Fruit fly (Drosophila melanogaster) whole organism, embryonic: Measurements from ENCODE around the gene COX7B.

Source experiments
- Atf-2 ChIP-seq: fragments of 200-800 bp; sonication (Bioruptor generic); optimal IDR thresholded peaks from 2 replicates; lab custom pipeline; 2016; ENCODE audit warnings: missing biosample characterization, missing genetic modification characterization
- Awh ChIP-seq: fragments of 200-800 bp; sonication (Bioruptor generic); IDR thresholded peaks from 2 replicates; pipeline ENCODE4, ENCODE4 v1.3.6; 2022; ENCODE audit warnings: missing biosample characterization, missing genetic modification characterization
- CG10267 ChIP-seq: fragments of 200-800 bp; sonication (Bioruptor generic); optimal IDR thresholded peaks from 2 replicates; lab custom pipeline; 2018; ENCODE audit warnings: missing biosample characterization, mild to moderate bottlenecking, missing genetic modification characterization, moderate library complexity
- CG10274 ChIP-seq: fragments of 200-800 bp; sonication (Bioruptor generic); optimal IDR thresholded peaks from 3 replicates; lab custom pipeline; 2017; ENCODE audit warnings: missing biosample characterization, mild to moderate bottlenecking, missing genetic modification characterization
- CG11085 ChIP-seq: fragments of 200-800 bp; sonication (Bioruptor generic); IDR thresholded peaks from 2 replicates; pipeline ENCODE4 v1.3.6; 2022; ENCODE audit warnings: missing biosample characterization, missing genetic modification characterization
- CG11504 ChIP-seq: fragments of 200-800 bp; sonication (Bioruptor generic); optimal IDR thresholded peaks from 3 replicates; lab custom pipeline; 2019; ENCODE audit warnings: missing biosample characterization, mild to moderate bottlenecking, missing genetic modification characterization, moderate library complexity
- CG11696 ChIP-seq: fragments of 200-800 bp; sonication (Bioruptor generic); IDR thresholded peaks from 2 replicates; pipeline ENCODE4 v1.3.6; 2022; ENCODE audit warnings: missing biosample characterization, missing genetic modification characterization
- CG12071 ChIP-seq: fragments of 200-800 bp; sonication (Bioruptor generic); optimal IDR thresholded peaks from 3 replicates; lab custom pipeline; 2018; ENCODE audit warnings: missing biosample characterization, mild to moderate bottlenecking, missing genetic modification characterization
- CG12236 ChIP-seq: fragments of 200-800 bp; sonication (Bioruptor generic); optimal IDR thresholded peaks from 2 replicates; lab custom pipeline; 2016; ENCODE audit warnings: missing biosample characterization, missing genetic modification characterization
- CG14050 ChIP-seq: fragments of 200-800 bp; sonication (Bioruptor generic); IDR thresholded peaks from 3 replicates; pipeline ENCODE4 v1.3.6; 2022; ENCODE audit warnings: missing biosample characterization, missing genetic modification characterization
- CG15601 ChIP-seq: fragments of 200-800 bp; sonication (Bioruptor generic); optimal IDR thresholded peaks from 3 replicates; lab custom pipeline; 2019; ENCODE audit warnings: missing biosample characterization, mild to moderate bottlenecking, missing genetic modification characterization, moderate library complexity
- CG17568 ChIP-seq: fragments of 200-800 bp; sonication (Bioruptor generic); optimal IDR thresholded peaks from 2 replicates; lab custom pipeline; 2018; ENCODE audit warnings: missing biosample characterization, mild to moderate bottlenecking, missing genetic modification characterization, moderate library complexity
- CG18011 ChIP-seq: fragments of 200-800 bp; sonication (Bioruptor generic); optimal IDR thresholded peaks from 2 replicates; lab custom pipeline; 2017; ENCODE audit warnings: missing biosample characterization, missing genetic modification characterization, mild to moderate bottlenecking, moderate library complexity, missing genotype
- CG1832 ChIP-seq: fragments of 200-800 bp; sonication (Bioruptor generic); optimal IDR thresholded peaks from 2 replicates; lab custom pipeline; 2017; ENCODE audit warnings: missing biosample characterization, mild to moderate bottlenecking, missing genetic modification characterization, inconsistent platforms
- CG2712 ChIP-seq: fragments of 200-800 bp; optimal IDR thresholded peaks from 3 replicates; lab custom pipeline; 2019; ENCODE audit warnings: missing biosample characterization, mild to moderate bottlenecking, missing genetic modification characterization, moderate library complexity
- CG31388 ChIP-seq: fragments of 200-800 bp; sonication (Bioruptor generic); optimal IDR thresholded peaks from 2 replicates; lab custom pipeline; 2016; ENCODE audit warnings: missing biosample characterization, missing genetic modification characterization
- CG3838 ChIP-seq: fragments of 200-800 bp; sonication (Bioruptor generic); optimal IDR thresholded peaks from 3 replicates; lab custom pipeline; 2016; ENCODE audit warnings: missing biosample characterization, missing genetic modification characterization
- CG4854 ChIP-seq: fragments of 200-800 bp; sonication (Bioruptor generic); optimal IDR thresholded peaks from 2 replicates; lab custom pipeline; 2016; ENCODE audit warnings: missing biosample characterization, missing genetic modification characterization, inconsistent platforms
- CG7928 ChIP-seq: fragments of 200-800 bp; sonication (Bioruptor generic); optimal IDR thresholded peaks from 2 replicates; lab custom pipeline; 2017; ENCODE audit warnings: missing biosample characterization, mild to moderate bottlenecking, missing genetic modification characterization
- CG8388 ChIP-seq: fragments of 200-800 bp; sonication (Bioruptor generic); optimal IDR thresholded peaks from 2 replicates; lab custom pipeline; 2019; ENCODE audit warnings: missing biosample characterization, mild to moderate bottlenecking, missing genetic modification characterization, moderate library complexity
- CG9609 ChIP-seq: fragments of 200-800 bp; sonication (Bioruptor generic); optimal IDR thresholded peaks from 3 replicates; lab custom pipeline; 2016; ENCODE audit warnings: missing biosample characterization, missing genetic modification characterization
- CG9932 ChIP-seq: fragments of 200-800 bp; sonication (Bioruptor generic); IDR thresholded peaks from 2 replicates; pipeline ENCODE4 v1.3.6; 2022; ENCODE audit warnings: missing biosample characterization, missing genetic modification characterization
- Chrac-16 ChIP-seq: fragments of 200-800 bp; sonication (Bioruptor generic); optimal IDR thresholded peaks from 3 replicates; lab custom pipeline; 2016; ENCODE audit warnings: missing biosample characterization, missing genetic modification characterization
- Doc3 ChIP-seq: fragments of 200-800 bp; sonication (Bioruptor generic); IDR thresholded peaks from 3 replicates; pipeline ENCODE4 v1.3.6; 2022; ENCODE audit warnings: missing biosample characterization, missing genetic modification characterization; ENCODE audit not compliant: partially characterized antibody
- Fer3 ChIP-seq: fragments of 200-800 bp; sonication (Bioruptor generic); optimal IDR thresholded peaks from 2 replicates; lab custom pipeline; 2018; ENCODE audit warnings: missing biosample characterization, mild to moderate bottlenecking, missing genetic modification characterization, moderate library complexity
- GATAe ChIP-seq: fragments of 200-800 bp; sonication (Bioruptor generic); conservative IDR thresholded peaks from 2 replicates; pipeline ENCODE4 v1.3.6; 2022; ENCODE audit warnings: missing biosample characterization, missing genetic modification characterization
- HHEX ChIP-seq: fragments of 200-800 bp; sonication (Bioruptor generic); optimal IDR thresholded peaks from 3 replicates; lab custom pipeline; 2017; ENCODE audit warnings: missing biosample characterization, mild to moderate bottlenecking, missing genetic modification characterization, missing genetic modification reagents
- Hey ChIP-seq: fragments of 200-800 bp; sonication (Bioruptor generic); optimal IDR thresholded peaks from 3 replicates; lab custom pipeline; 2018; ENCODE audit warnings: missing biosample characterization, mild to moderate bottlenecking, missing genetic modification characterization
- Hr3 ChIP-seq: fragments of 200-800 bp; sonication (Bioruptor generic); optimal IDR thresholded peaks from 3 replicates; lab custom pipeline; 2016; ENCODE audit warnings: missing biosample characterization, missing genetic modification characterization
- Six4 ChIP-seq: fragments of 200-800 bp; sonication (Bioruptor generic); optimal IDR thresholded peaks from 2 replicates; lab custom pipeline; 2016; ENCODE audit warnings: missing biosample characterization, missing genetic modification characterization
- Stat92E ChIP-seq, 3 experiments: fragments of >200 bp in 2 of 3; fragments of 200-800 bp in 1 of 3; sonication (Bioruptor generic) in 1 of 3; optimal IDR thresholded peaks; 2 replicates each; lab custom pipeline; 2017 to 2019; ENCODE audit warnings: missing biosample characterization in 3 of 3, missing genetic modification characterization in 3 of 3, mild to moderate bottlenecking in 1 of 3, moderate library complexity in 1 of 3
- br ChIP-seq: fragments of >200 bp; optimal IDR thresholded peaks from 2 replicates; lab custom pipeline; 2017
- chinmo ChIP-seq: fragments of 200-800 bp; sonication (Bioruptor generic); IDR thresholded peaks from 4 replicates; pipeline ENCODE4 v1.3.6; 2022; ENCODE audit warnings: missing biosample characterization, missing genetic modification characterization; ENCODE audit not compliant: partially characterized antibody
- crol ChIP-seq: fragments of 200-800 bp; sonication (Bioruptor generic); IDR thresholded peaks from 2 replicates; pipeline ENCODE4 v1.3.6; 2022; ENCODE audit warnings: missing biosample characterization, missing genetic modification characterization
- dm ChIP-seq: fragments of 200-800 bp; sonication (Bioruptor generic); optimal IDR thresholded peaks from 3 replicates; lab custom pipeline; 2016; ENCODE audit warnings: missing biosample characterization, missing genetic modification characterization
- ems ChIP-seq: fragments of 200-800 bp; sonication (Bioruptor generic); optimal IDR thresholded peaks from 3 replicates; lab custom pipeline; 2016; ENCODE audit warnings: missing biosample characterization, missing genetic modification characterization
- fd102C ChIP-seq: fragments of 200-800 bp; sonication (Bioruptor generic); optimal IDR thresholded peaks from 2 replicates; lab custom pipeline; 2018; ENCODE audit warnings: missing biosample characterization, mild to moderate bottlenecking, missing genetic modification characterization, moderate library complexity
- fd96Cb ChIP-seq: fragments of 200-800 bp; sonication (Bioruptor generic); optimal IDR thresholded peaks from 2 replicates; lab custom pipeline; 2018; ENCODE audit warnings: missing biosample characterization, mild to moderate bottlenecking, missing genetic modification characterization, moderate library complexity
- hb ChIP-seq: fragments of 200-800 bp; sonication (Bioruptor generic); IDR thresholded peaks from 3 replicates; pipeline ENCODE4 v1.3.6; 2022; ENCODE audit warnings: missing biosample characterization, missing genetic modification characterization; ENCODE audit not compliant: partially characterized antibody
- nerfin-2 ChIP-seq: fragments of 200-800 bp; sonication (Bioruptor generic); IDR thresholded peaks from 2 replicates; pipeline ENCODE4 v1.3.6; 2022; ENCODE audit warnings: missing biosample characterization, missing genetic modification characterization; ENCODE audit not compliant: partially characterized antibody
- prd ChIP-seq, 3 experiments: fragments of >200 bp in 2 of 3; fragments of 200-800 bp in 1 of 3; sonication (Bioruptor generic) in 1 of 3; optimal IDR thresholded peaks in 2 of 3; IDR thresholded peaks in 1 of 3; 2 replicates in 2 of 3; 3 replicates in 1 of 3; pipeline versions ENCODE4 v1.3.6 to Lab custom; 2017 to 2022; ENCODE audit warnings: missing biosample characterization in 1 of 3, missing genetic modification characterization in 1 of 3
- repo ChIP-seq: fragments of 200-800 bp; sonication (Bioruptor generic); optimal IDR thresholded peaks from 2 replicates; lab custom pipeline; 2016; ENCODE audit warnings: missing biosample characterization, missing genetic modification characterization
- row ChIP-seq: fragments of 200-800 bp; sonication (Bioruptor generic); IDR thresholded peaks from 3 replicates; pipeline ENCODE4 v1.3.6; 2022; ENCODE audit warnings: missing biosample characterization, missing genetic modification characterization
- sens ChIP-seq: fragments of 200-800 bp; sonication (Bioruptor generic); peaks from one replicate; lab custom pipeline; 2016; ENCODE audit warnings: missing biosample characterization, missing genetic modification characterization
- sug ChIP-seq: fragments of 200-800 bp; optimal IDR thresholded peaks from 2 replicates; lab custom pipeline; 2019; ENCODE audit warnings: missing biosample characterization, mild to moderate bottlenecking, missing genetic modification characterization, moderate library complexity
- tna ChIP-seq: fragments of 200-800 bp; sonication (Bioruptor generic); IDR thresholded peaks from 2 replicates; pipeline ENCODE4 v1.3.6; 2022; ENCODE audit warnings: missing biosample characterization, missing genetic modification characterization; ENCODE audit not compliant: partially characterized antibody
- toy ChIP-seq: fragments of 200-800 bp; sonication (Bioruptor generic); IDR thresholded peaks from 2 replicates; pipeline ENCODE4 v1.3.6; 2022; ENCODE audit warnings: missing biosample characterization, missing genetic modification characterization
- trem ChIP-seq: fragments of 200-800 bp; optimal IDR thresholded peaks from 3 replicates; lab custom pipeline; 2019; ENCODE audit warnings: missing biosample characterization, mild to moderate bottlenecking, missing genetic modification characterization, moderate library complexity
- wek ChIP-seq: fragments of 200-800 bp; sonication (Bioruptor generic); optimal IDR thresholded peaks from 3 replicates; lab custom pipeline; 2018; ENCODE audit warnings: missing biosample characterization, mild to moderate bottlenecking, missing genetic modification characterization, moderate library complexity

Gene COX7B

dm6 chr3L:17425132-17425713 is at the start of gene COX7B, which contains the start of gene Sec3 (continued):
- TF ChIP-seq CG9932 (peak; percentile 86), toy (GFP tag; lab: Robert Waterston, UW) (no peak), CG12236 (GFP tag; lab: Kevin White, UChicago) (no peak), prd (optimal IDR thresholded peaks at IDR 0.05; lab: Kevin White, UChicago) (no peak), prd (GFP tag; IDR thresholded peaks at IDR 0.05; lab: Robert Waterston, UW) (peak; percentile 71), CG3838 (GFP tag; lab: Kevin White, UChicago) (no peak), sens (peak; percentile 88), repo (GFP tag; lab: Kevin White, UChicago) (no peak), CG11085 (GFP tag; lab: Robert Waterston, UW) (no peak), Awh (GFP tag; lab: Robert Waterston, UW) (no peak), Six4 (GFP tag; lab: Kevin White, UChicago) (peak; percentile 6), CG31388 (no peak), CG15601 (peak; percentile 68), Atf-2 (no peak), CG7928 (GFP tag; lab: Kevin White, UChicago) (peak; percentile 32), br (lab: Kevin White, UChicago) (no peak), Doc3 (GFP tag; lab: Robert Waterston, UW) (peak; percentile 96), CG10267 (tag; lab: Kevin White, UChicago) (peak; percentile 70), Stat92E (GFP tag; optimal IDR thresholded peaks at IDR 0.05; lab: Kevin White, UChicago) (peak in 1 of 3 experiments; percentile 64), CG9609 (GFP tag; lab: Kevin White, UChicago) (peak; percentile 26), CG14050 (GFP tag; lab: Robert Waterston, UW) (no peak), tna (GFP tag; lab: Robert Waterston, UW) (peak; percentile 75), Hey (tag; lab: Kevin White, UChicago) (no peak), Chrac-16 (peak; percentile 66), Fer3 (tag; lab: Kevin White, UChicago) (peak; percentile 66), trem (tag; lab: Kevin White, UChicago) (peak; percentile 89), fd102C (GFP tag; lab: Kevin White, UChicago) (no peak), crol (GFP tag; lab: Robert Waterston, UW) (no peak), CG18011 (peak; percentile 29), CG10274 (GFP tag; lab: Kevin White, UChicago) (no peak), dm (GFP tag; lab: Kevin White, UChicago) (peak; percentile 46), sug (tag; lab: Kevin White, UChicago) (peak; percentile 82), CG17568 (peak; percentile 52), fd96Cb (tag; lab: Kevin White, UChicago) (peak; percentile 22), row (GFP tag; lab: Robert Waterston, UW) (peak; percentile 93), CG11504 (tag; lab: Kevin White, UChicago) (no peak), nerfin-2 (GFP tag; lab: Robert Waterston, UW) (peak; percentile 79), Hr3 (GFP tag; lab: Kevin White, UChicago) (peak; percentile 66), GATAe (no peak), hb (GFP tag; lab: Robert Waterston, UW) (peak; percentile 76), CG1832 (GFP tag; lab: Kevin White, UChicago) (no peak), CG4854 (GFP tag; lab: Kevin White, UChicago) (peak; percentile 51), CG2712 (tag; lab: Kevin White, UChicago) (peak; percentile 75), CG11696 (GFP tag; lab: Robert Waterston, UW) (no peak), HHEX (GFP tag; lab: Kevin White, UChicago) (peak; percentile 21), CG12071 (GFP tag; lab: Kevin White, UChicago) (no peak), chinmo (GFP tag; lab: Robert Waterston, UW) (peak; percentile 76; the same call in 2 of the 4 replicates), wek (no peak), ems (peak; percentile 61), CG8388 (GFP tag; lab: Kevin White, UChicago) (peak; percentile 51)
